Fruit fly (Drosophila melanogaster) whole organism, embryonic: ENCODE data around the gene CG42699.

Source experiments
- Antp ChIP-seq: fragments of 200-800 bp; sonication (Bioruptor generic); optimal IDR thresholded peaks from 3 replicates; lab custom pipeline; 2016; ENCODE audit warnings: missing biosample characterization, missing genetic modification characterization
- B-H2 ChIP-seq: fragments of 200-800 bp; sonication (Bioruptor generic); optimal IDR thresholded peaks from 2 replicates; lab custom pipeline; 2018; ENCODE audit warnings: missing biosample characterization, mild to moderate bottlenecking, missing genetic modification characterization
- Bgb ChIP-seq: fragments of 200-800 bp; sonication (Bioruptor generic); IDR thresholded peaks from 2 replicates; pipeline ENCODE4 v1.3.6; 2022; ENCODE audit warnings: missing biosample characterization, missing genetic modification characterization; ENCODE audit not compliant: partially characterized antibody
- C15 ChIP-seq: fragments of 200-800 bp; sonication (Bioruptor generic); IDR thresholded peaks from 3 replicates; pipeline ENCODE4 v1.3.6; 2022; ENCODE audit warnings: missing biosample characterization, missing genetic modification characterization
- CG11247 ChIP-seq: fragments of 200-800 bp; sonication (Bioruptor generic); IDR thresholded peaks from 2 replicates; pipeline ENCODE4 v1.3.6; 2022; ENCODE audit warnings: missing biosample characterization, missing genetic modification characterization
- CG12769 ChIP-seq: fragments of 200-800 bp; sonication (Bioruptor generic); optimal IDR thresholded peaks from 2 replicates; lab custom pipeline; 2019; ENCODE audit warnings: missing biosample characterization, mild to moderate bottlenecking, missing genetic modification characterization, moderate library complexity
- CG14667 ChIP-seq: fragments of 200-800 bp; sonication (Bioruptor generic); IDR thresholded peaks from 2 replicates; pipeline ENCODE4 v1.3.6; 2022; ENCODE audit warnings: missing biosample characterization, missing genetic modification characterization
- CG15011 ChIP-seq: fragments of 200-800 bp; sonication (Bioruptor generic); optimal IDR thresholded peaks from 3 replicates; lab custom pipeline; 2018; ENCODE audit warnings: missing biosample characterization, mild to moderate bottlenecking, missing genetic modification characterization
- CG17568 ChIP-seq: fragments of 200-800 bp; sonication (Bioruptor generic); optimal IDR thresholded peaks from 2 replicates; lab custom pipeline; 2018; ENCODE audit warnings: missing biosample characterization, mild to moderate bottlenecking, missing genetic modification characterization, moderate library complexity
- CG18262 ChIP-seq: fragments of 200-800 bp; optimal IDR thresholded peaks from 3 replicates; lab custom pipeline; 2019; ENCODE audit warnings: missing biosample characterization, mild to moderate bottlenecking, missing genetic modification characterization, moderate library complexity
- CG18476 ChIP-seq: fragments of 200-800 bp; sonication (Bioruptor generic); optimal IDR thresholded peaks from 2 replicates; lab custom pipeline; 2016; ENCODE audit warnings: missing biosample characterization, mild to moderate bottlenecking, missing genetic modification characterization
- CG2120 ChIP-seq: fragments of 200-800 bp; sonication (Bioruptor generic); optimal IDR thresholded peaks from 3 replicates; lab custom pipeline; 2016; ENCODE audit warnings: missing biosample characterization, missing genetic modification characterization
- CG2202 ChIP-seq: fragments of 200-800 bp; sonication (Bioruptor generic); optimal IDR thresholded peaks from 2 replicates; lab custom pipeline; 2018; ENCODE audit warnings: missing biosample characterization, mild to moderate bottlenecking, missing genetic modification characterization
- CG32532 ChIP-seq: fragments of 200-800 bp; sonication (Bioruptor generic); IDR thresholded peaks from 2 replicates; pipeline ENCODE4 v1.3.6; 2022; ENCODE audit warnings: missing biosample characterization, missing genetic modification characterization
- CG3281 ChIP-seq: fragments of 200-800 bp; sonication (Bioruptor generic); optimal IDR thresholded peaks from 3 replicates; lab custom pipeline; 2017; ENCODE audit warnings: missing biosample characterization, mild to moderate bottlenecking, missing genetic modification characterization
- CG42726 ChIP-seq: fragments of 200-800 bp; sonication (Bioruptor generic); IDR thresholded peaks from 2 replicates; pipeline ENCODE4 v1.3.6; 2022; ENCODE audit warnings: missing biosample characterization, missing genetic modification characterization; ENCODE audit not compliant: partially characterized antibody
- CG4617 ChIP-seq: fragments of 200-800 bp; sonication (Bioruptor generic); optimal IDR thresholded peaks from 3 replicates; lab custom pipeline; 2016; ENCODE audit warnings: missing biosample characterization, missing genetic modification characterization, borderline replicate concordance
- CG6175 ChIP-seq: fragments of 200-800 bp; sonication (Bioruptor generic); IDR thresholded peaks from 3 replicates; pipeline ENCODE4 v1.3.6; 2022; ENCODE audit warnings: missing biosample characterization, missing genetic modification characterization
- CG6254 ChIP-seq: fragments of 200-800 bp; sonication (Bioruptor generic); optimal IDR thresholded peaks from 3 replicates; lab custom pipeline; 2017; ENCODE audit warnings: mild to moderate bottlenecking, missing biosample characterization, missing genetic modification reagents, missing genetic modification characterization
- CG7963 ChIP-seq: fragments of 200-800 bp; sonication (Bioruptor generic); IDR thresholded peaks from 3 replicates; pipeline ENCODE4 v1.3.6; 2022; ENCODE audit warnings: missing biosample characterization, missing genetic modification characterization; ENCODE audit not compliant: partially characterized antibody
- CG8281 ChIP-seq: fragments of 200-800 bp; sonication (Bioruptor generic); optimal IDR thresholded peaks from 2 replicates; lab custom pipeline; 2018; ENCODE audit warnings: missing biosample characterization, mild to moderate bottlenecking, missing genetic modification characterization, moderate library complexity
- CG8388 ChIP-seq: fragments of 200-800 bp; sonication (Bioruptor generic); optimal IDR thresholded peaks from 2 replicates; lab custom pipeline; 2019; ENCODE audit warnings: missing biosample characterization, mild to moderate bottlenecking, missing genetic modification characterization, moderate library complexity
- CG8478 ChIP-seq: fragments of >200 bp; optimal IDR thresholded peaks from 2 replicates; lab custom pipeline; 2018
- CG8944 ChIP-seq: fragments of 200-800 bp; sonication (Bioruptor generic); optimal IDR thresholded peaks from 3 replicates; lab custom pipeline; 2016; ENCODE audit warnings: missing biosample characterization, missing genetic modification characterization
- Mad ChIP-seq: fragments of 200-800 bp; sonication (Bioruptor generic); optimal IDR thresholded peaks from 2 replicates; lab custom pipeline; 2016; ENCODE audit warnings: missing biosample characterization, missing genetic modification characterization
- Six4 ChIP-seq: fragments of 200-800 bp; sonication (Bioruptor generic); optimal IDR thresholded peaks from 2 replicates; lab custom pipeline; 2016; ENCODE audit warnings: missing biosample characterization, missing genetic modification characterization
- Stat92E ChIP-seq, 3 experiments: fragments of >200 bp in 2 of 3; fragments of 200-800 bp in 1 of 3; sonication (Bioruptor generic) in 1 of 3; optimal IDR thresholded peaks; 2 replicates each; lab custom pipeline; 2017 to 2019; ENCODE audit warnings: missing biosample characterization in 3 of 3, missing genetic modification characterization in 3 of 3, mild to moderate bottlenecking in 1 of 3, moderate library complexity in 1 of 3
- Taf1 ChIP-seq: fragments of 200-800 bp; sonication (Bioruptor generic); IDR thresholded peaks from 2 replicates; pipeline ENCODE4 v1.3.6; 2022; ENCODE audit warnings: missing biosample characterization, missing genetic modification characterization
- amos ChIP-seq: fragments of 200-800 bp; sonication (Bioruptor generic); IDR thresholded peaks from 2 replicates; pipeline ENCODE4 v1.3.6; 2022; ENCODE audit warnings: missing biosample characterization, missing genetic modification characterization; ENCODE audit not compliant: partially characterized antibody
- ash1 ChIP-seq: fragments of 200-800 bp; sonication (Bioruptor generic); optimal IDR thresholded peaks from 2 replicates; lab custom pipeline; 2018; ENCODE audit warnings: missing biosample characterization, mild to moderate bottlenecking, missing genetic modification characterization
- az2 ChIP-seq: fragments of 200-800 bp; sonication (Bioruptor generic); optimal IDR thresholded peaks from 3 replicates; lab custom pipeline; 2016; ENCODE audit warnings: missing biosample characterization, missing genetic modification characterization
- br ChIP-seq: fragments of >200 bp; optimal IDR thresholded peaks from 2 replicates; lab custom pipeline; 2017
- emc ChIP-seq: fragments of 200-800 bp; sonication (Bioruptor generic); optimal IDR thresholded peaks from 2 replicates; lab custom pipeline; 2016; ENCODE audit warnings: missing biosample characterization, missing genetic modification characterization
- fd3F ChIP-seq: fragments of 200-800 bp; sonication (Bioruptor generic); optimal IDR thresholded peaks from 2 replicates; lab custom pipeline; 2018; ENCODE audit warnings: missing biosample characterization, mild to moderate bottlenecking, missing genetic modification characterization, moderate library complexity
- gsb ChIP-seq: fragments of 200-800 bp; sonication (Bioruptor generic); IDR thresholded peaks from 2 replicates; pipeline ENCODE4 v1.3.6; 2022; ENCODE audit warnings: missing biosample characterization, missing genetic modification characterization
- h ChIP-seq: fragments of >200 bp; optimal IDR thresholded peaks from 2 replicates; lab custom pipeline; 2017
- ham ChIP-seq: fragments of 200-800 bp; sonication (Bioruptor generic); IDR thresholded peaks from 2 replicates; pipeline ENCODE4 v1.3.6; 2022; ENCODE audit warnings: missing biosample characterization, missing genetic modification characterization
- kni ChIP-seq: fragments of 200-800 bp; sonication (Bioruptor generic); optimal IDR thresholded peaks from 3 replicates; lab custom pipeline; 2017; ENCODE audit warnings: mild to moderate bottlenecking, missing biosample characterization, missing genetic modification reagents, missing genetic modification characterization
- lab ChIP-seq: fragments of 200-800 bp; sonication (Bioruptor generic); optimal IDR thresholded peaks from 3 replicates; lab custom pipeline; 2017; ENCODE audit warnings: missing biosample characterization, missing genetic modification characterization, mild to moderate bottlenecking, moderate library complexity, missing genetic modification reagents
- lov ChIP-seq, 2 experiments: fragments of 200-800 bp in 1 of 2; fragments of >200 bp in 1 of 2; sonication (Bioruptor generic) in 1 of 2; IDR thresholded peaks in 1 of 2; optimal IDR thresholded peaks in 1 of 2; 2 replicates in 1 of 2; 3 replicates in 1 of 2; pipeline versions ENCODE4 v1.3.6 to Lab custom; 2017 to 2022; ENCODE audit warnings: missing biosample characterization in 1 of 2, missing genetic modification characterization in 1 of 2
- pan ChIP-seq, 4 experiments: fragments of >200 bp in 3 of 4; fragments of 200-800 bp in 1 of 4; sonication (Bioruptor generic) in 1 of 4; optimal IDR thresholded peaks in 3 of 4; IDR thresholded peaks in 1 of 4; 2 replicates each; pipeline versions ENCODE4 v1.3.6 to Lab custom; 2017 to 2022; ENCODE audit warnings: missing biosample characterization in 2 of 4, missing genetic modification characterization in 2 of 4, mixed read lengths in 1 of 4
- psq ChIP-seq: fragments of 200-800 bp; sonication (Bioruptor generic); optimal IDR thresholded peaks from 2 replicates; lab custom pipeline; 2017; ENCODE audit warnings: missing biosample characterization, missing genetic modification characterization
- seq ChIP-seq: fragments of 200-800 bp; sonication (Bioruptor generic); IDR thresholded peaks from 2 replicates; pipeline ENCODE4 v1.3.6; 2022; ENCODE audit warnings: missing biosample characterization, missing genetic modification characterization
- sob ChIP-seq: fragments of 200-800 bp; sonication (Bioruptor generic); IDR thresholded peaks from 2 replicates; pipeline ENCODE4 v1.3.6; 2022; ENCODE audit warnings: missing biosample characterization, missing genetic modification characterization
- sqz ChIP-seq: fragments of 200-800 bp; sonication (Bioruptor generic); optimal IDR thresholded peaks from 3 replicates; lab custom pipeline; 2018; ENCODE audit warnings: missing biosample characterization, mild to moderate bottlenecking, missing genetic modification characterization
- unpg ChIP-seq: fragments of 200-800 bp; sonication (Bioruptor generic); optimal IDR thresholded peaks from 3 replicates; lab custom pipeline; 2018; ENCODE audit warnings: missing biosample characterization, mild to moderate bottlenecking, missing genetic modification characterization, moderate library complexity
- usp ChIP-seq: fragments of >200 bp; optimal IDR thresholded peaks from 2 replicates; lab custom pipeline; 2017; ENCODE audit warnings: missing biosample characterization, missing genetic modification characterization
- vfl ChIP-seq: fragments of 200-800 bp; sonication (Bioruptor generic); optimal IDR thresholded peaks from 2 replicates; lab custom pipeline; 2016; ENCODE audit warnings: missing biosample characterization, missing genetic modification characterization
- wdn ChIP-seq: fragments of 200-800 bp; sonication (Bioruptor generic); IDR thresholded peaks from 2 replicates; pipeline ENCODE4 v1.3.6; 2022; ENCODE audit warnings: missing biosample characterization, missing genetic modification characterization
- z ChIP-seq: fragments of 200-800 bp; sonication (Bioruptor generic); IDR thresholded peaks from 3 replicates; pipeline ENCODE4 v1.3.6; 2022; ENCODE audit warnings: missing biosample characterization, missing genetic modification characterization

The CG42699 gene

dm6 chrX:5737676-5738220, 26.6 kb upstream of the CG42699 start, which contains the start of gene Snx27 (continued):
- TF ChIP-seq Stat92E (GFP tag; optimal IDR thresholded peaks at IDR 0.05; lab: Kevin White, UChicago) (peak in 1 of 3 experiments; percentile 65), ham (GFP tag; lab: Robert Waterston, UW) (no peak), CG8388 (GFP tag; lab: Kevin White, UChicago) (peak; percentile 25), CG17568 (GFP tag; lab: Kevin White, UChicago) (peak; percentile 19), lov (optimal IDR thresholded peaks at IDR 0.05; lab: Kevin White, UChicago) (no peak), lov (GFP tag; IDR thresholded peaks at IDR 0.05; lab: Robert Waterston, UW) (no peak), CG32532 (GFP tag; lab: Robert Waterston, UW) (peak; percentile 65), Mad (GFP tag; lab: Kevin White, UChicago) (peak; percentile 47), CG18262 (tag; lab: Kevin White, UChicago) (peak; percentile 6), CG6254 (GFP tag; lab: Kevin White, UChicago) (no peak), z (GFP tag; lab: Robert Waterston, UW) (no peak), CG8478 (lab: Kevin White, UChicago) (no peak), psq (GFP tag; lab: Kevin White, UChicago) (no peak), Six4 (no peak), emc (GFP tag; lab: Kevin White, UChicago) (peak; percentile 4), CG8281 (tag; lab: Kevin White, UChicago) (no peak), CG2202 (tag; lab: Kevin White, UChicago) (peak; percentile 13), wdn (no peak), pan (optimal IDR thresholded peaks at IDR 0.05; lab: Kevin White, UChicago) (no peak), pan (GFP tag; optimal IDR thresholded peaks at IDR 0.05 in 1 of 2, IDR thresholded peaks at IDR 0.05 in 1 of 2) (peak in 1 of 2 experiments; percentile 5), seq (GFP tag; lab: Robert Waterston, UW) (no peak), amos (peak; percentile 100), CG6175 (GFP tag; lab: Robert Waterston, UW) (peak; percentile 48; the same call in 1 of the 3 replicates), CG12769 (tag; lab: Kevin White, UChicago) (peak; percentile 61), sqz (GFP tag; lab: Kevin White, UChicago) (peak; percentile 21), ash1 (GFP tag; lab: Kevin White, UChicago) (no peak), CG3281 (GFP tag; lab: Kevin White, UChicago) (no peak), Antp (peak; percentile 64), usp (GFP tag; lab: Kevin White, UChicago) (no peak), B-H2 (peak; percentile 50), Bgb (GFP tag; lab: Robert Waterston, UW) (peak; percentile 100), br (lab: Kevin White, UChicago) (no peak), CG8944 (GFP tag; lab: Kevin White, UChicago) (peak; percentile 43), fd3F (GFP tag; lab: Kevin White, UChicago) (no peak), unpg (GFP tag; lab: Kevin White, UChicago) (peak; percentile 11), CG14667 (GFP tag; lab: Robert Waterston, UW) (no peak), gsb (no peak), Taf1 (GFP tag; lab: Robert Waterston, UW) (0 out of 2 replicates have a peak, but pooled peaks have one; percentile 26), CG42726 (GFP tag; lab: Robert Waterston, UW) (peak; percentile 100), C15 (GFP tag; lab: Robert Waterston, UW) (no peak), lab (GFP tag; lab: Kevin White, UChicago) (peak; percentile 50), CG2120 (GFP tag; lab: Kevin White, UChicago) (peak; percentile 72), h (lab: Kevin White, UChicago) (no peak), CG15011 (GFP tag; lab: Kevin White, UChicago) (no peak), CG7963 (peak; percentile 99), az2 (GFP tag; lab: Kevin White, UChicago) (peak; percentile 16), sob (GFP tag; lab: Robert Waterston, UW) (peak; percentile 86), CG11247 (GFP tag; lab: Robert Waterston, UW) (peak; percentile 59; the same call in 1 of the 2 replicates), CG4617 (GFP tag; lab: Kevin White, UChicago) (peak; percentile 45), vfl (GFP tag; lab: Kevin White, UChicago) (peak; percentile 48), kni (GFP tag; lab: Kevin White, UChicago) (no peak), CG18476 (GFP tag; lab: Kevin White, UChicago) (no peak)
